Worm (Caenorhabditis elegans) whole organism, dauer: Measurements from ENCODE around the gene asp-16.

Source experiments
- unc-62 ChIP-seq: sonication (generic microtip); optimal IDR thresholded peaks from 2 replicates; lab custom pipeline; 2017; ENCODE audit warnings: missing biosample characterization, missing genetic modification reagents, missing genetic modification characterization

The asp-16 gene

ce11 chrV:19042256-19042655, at the start of gene asp-16:
asp-16 (minus strand) TSS chrV:19042605.
- no peak for TF ChIP-seq unc-62

ce11 chrV:19090885-19091284, 48.5 kb upstream of the asp-16 start:
- no peak for TF ChIP-seq unc-62

- TF ChIP-seq unc-62 = no peak
Observed at ce11 chrV:19087426-19087825, 45.0 kb upstream of the asp-16 start, which contains the start of gene nhr-145. nhr-145 (plus strand) TSS chrV:19087723.

ce11 chrV:19083789-19084188, 41.4 kb upstream of the asp-16 start:
- no peak for TF ChIP-seq unc-62

DNA sequence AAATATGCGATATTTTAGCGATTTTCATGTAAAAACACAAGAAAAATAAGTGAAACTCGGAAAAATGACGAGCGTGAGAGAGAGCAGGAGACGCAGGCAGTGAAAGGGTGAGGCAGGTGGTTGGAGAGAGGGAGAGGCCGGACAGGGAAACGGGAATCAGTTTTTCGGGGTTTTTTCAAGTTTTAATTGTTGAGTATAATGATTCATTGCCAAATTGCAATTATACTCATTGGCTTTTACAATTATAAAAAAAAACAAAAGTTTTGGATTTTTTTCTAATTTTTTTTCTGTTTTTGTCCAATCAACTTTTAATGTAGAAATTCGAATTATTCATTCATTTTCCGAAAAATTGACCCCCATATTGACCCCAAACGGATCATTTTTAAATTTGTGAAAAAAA, 40.1 kb upstream of the asp-16 start, which contains the start of gene nhr-95:
TSS of gene nhr-95 (minus strand) at position 101 of the 400 bp plus-strand sequence.
- TF ChIP-seq unc-62 = no peak

ce11 chrV:19076835-19077234, 34.4 kb upstream of the asp-16 start:
- TF ChIP-seq unc-62 = no peak

DNA sequence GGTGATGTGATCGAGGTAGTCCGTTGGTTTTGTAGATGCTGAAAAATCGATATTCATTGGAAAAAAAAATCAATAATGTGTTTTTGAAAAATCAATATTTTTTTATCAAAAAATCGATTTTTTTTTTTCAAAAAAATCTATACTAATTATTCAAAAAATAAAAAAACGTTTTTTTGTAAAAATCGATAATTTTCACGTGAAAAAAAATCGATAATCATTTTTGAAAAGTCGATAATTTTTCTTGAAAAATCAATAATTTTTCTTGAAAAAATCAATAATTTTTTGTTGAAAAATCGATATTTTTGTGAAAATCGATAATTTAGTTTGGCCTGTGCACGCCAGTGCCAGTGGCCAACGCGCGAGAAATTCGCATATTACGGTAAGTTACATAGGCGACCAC, 30.8 kb upstream of the asp-16 start:
- no peak for TF ChIP-seq unc-62

DNA sequence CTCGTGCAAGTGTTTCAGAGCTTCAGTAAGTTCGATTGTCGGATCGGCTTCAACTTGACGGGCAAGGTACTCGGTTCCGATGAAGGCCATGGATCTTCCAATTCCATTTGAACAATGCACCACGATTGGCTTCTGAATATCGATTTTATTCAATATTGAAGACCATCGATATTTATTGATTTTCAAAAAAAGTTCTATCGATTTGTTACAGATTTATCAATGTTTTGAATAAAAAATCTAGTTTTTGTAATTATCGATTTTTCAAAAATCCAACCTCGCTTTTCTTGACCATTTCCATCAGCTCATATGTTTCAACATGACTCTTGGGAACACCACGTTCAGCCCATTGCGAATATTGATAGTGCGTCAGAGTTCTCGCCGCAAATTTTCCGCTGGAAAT, 26.5 kb upstream of the asp-16 start:
- TF ChIP-seq unc-62 = no peak

- TF ChIP-seq unc-62 = no peak
Observed at ce11 chrV:19063326-19063725, 20.9 kb upstream of the asp-16 start.

DNA sequence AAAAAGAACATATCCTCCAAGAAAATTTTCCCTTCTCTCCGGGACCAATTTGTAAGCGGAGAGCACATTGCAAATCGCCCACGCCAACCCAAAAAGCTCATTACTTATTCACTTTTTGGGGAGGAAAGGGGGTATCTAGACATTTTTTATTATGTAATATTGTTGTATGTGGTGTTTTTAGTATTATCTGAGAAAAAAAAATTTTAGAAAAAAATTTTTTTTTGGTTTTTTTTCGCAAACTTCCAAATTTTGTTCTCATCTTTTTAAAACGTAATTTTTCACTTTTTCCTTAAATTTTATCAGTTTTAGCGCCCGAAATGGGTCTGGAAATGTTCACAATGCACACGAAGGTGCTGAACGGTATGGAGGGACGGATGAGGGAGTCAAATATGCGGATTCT, 17.5 kb upstream of the asp-16 start, which contains the start of gene twk-46:
TSS of gene twk-46 (plus strand) at position 301 of the 400 bp plus-strand sequence.
- TF ChIP-seq unc-62 = no peak

DNA sequence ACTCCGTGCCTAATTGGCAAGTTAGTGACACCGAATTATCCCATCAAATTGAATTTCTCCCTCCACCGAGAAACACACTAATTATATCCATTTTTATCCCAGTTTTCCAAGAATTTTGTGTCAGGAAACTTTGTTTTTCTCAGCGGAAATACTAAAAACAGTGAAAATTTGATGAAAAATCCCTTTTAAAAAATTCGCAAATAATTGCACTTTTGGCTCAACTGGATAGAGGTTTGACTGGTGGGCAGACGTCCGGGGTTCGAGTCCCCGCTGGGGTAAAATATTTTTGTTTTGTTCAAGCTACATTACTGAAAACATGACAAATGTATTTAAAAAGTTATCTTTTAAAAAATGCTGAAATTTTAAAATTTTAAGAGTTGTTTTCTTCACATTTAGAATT, 15.7 kb upstream of the asp-16 start:
- no peak for TF ChIP-seq unc-62

ce11 chrV:19057602-19058001, 15.2 kb upstream of the asp-16 start:
- TF ChIP-seq unc-62 = no peak

DNA sequence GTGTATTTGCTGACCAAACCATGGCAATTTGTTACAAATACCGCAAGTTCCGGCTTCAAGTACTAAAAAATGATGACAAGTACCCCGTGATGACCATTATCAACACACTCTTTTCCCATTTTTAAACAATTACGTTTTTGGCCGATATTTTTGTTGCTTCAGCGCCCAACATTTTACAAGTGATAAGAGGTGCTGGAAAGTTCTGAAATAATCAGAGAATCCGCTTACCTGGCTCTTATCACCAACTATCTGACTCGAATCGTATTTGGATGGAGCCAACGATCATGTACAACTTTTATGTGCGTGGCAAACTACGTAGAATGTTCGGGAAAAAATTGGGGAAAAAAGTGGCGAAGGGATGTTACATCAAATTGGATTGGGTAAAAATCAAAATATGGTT, 10.9 kb upstream of the asp-16 start:
- TF ChIP-seq unc-62 = no peak

ce11 chrV:19051425-19051824, 9.0 kb upstream of the asp-16 start:
- no peak for TF ChIP-seq unc-62

DNA sequence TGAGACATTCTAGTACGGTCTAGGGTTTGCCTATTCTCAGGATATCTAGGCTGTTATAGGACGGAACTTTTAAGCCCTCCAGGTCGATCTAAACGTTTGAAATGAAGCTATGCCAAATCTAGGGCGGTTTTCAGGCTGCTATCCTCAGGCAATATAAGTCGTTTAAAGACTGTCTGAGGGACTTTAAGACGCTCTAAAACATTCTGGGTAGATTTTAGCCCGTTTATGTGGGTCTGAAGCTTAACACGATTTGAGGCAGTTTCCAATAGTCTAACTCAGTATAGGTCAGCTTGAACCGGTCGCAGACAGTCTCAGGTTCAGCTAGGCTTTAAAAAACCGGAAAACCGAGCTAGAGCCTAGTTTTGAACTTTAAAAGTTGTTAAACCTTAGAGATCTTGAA, 8.5 kb upstream of the asp-16 start:
- TF ChIP-seq unc-62 = no peak

ce11 chrV:19050438-19050837, 8.0 kb upstream of the asp-16 start, which contains the start of gene asp-1:
asp-1 (minus strand) TSS chrV:19050752.
- TF ChIP-seq unc-62 = no peak

DNA sequence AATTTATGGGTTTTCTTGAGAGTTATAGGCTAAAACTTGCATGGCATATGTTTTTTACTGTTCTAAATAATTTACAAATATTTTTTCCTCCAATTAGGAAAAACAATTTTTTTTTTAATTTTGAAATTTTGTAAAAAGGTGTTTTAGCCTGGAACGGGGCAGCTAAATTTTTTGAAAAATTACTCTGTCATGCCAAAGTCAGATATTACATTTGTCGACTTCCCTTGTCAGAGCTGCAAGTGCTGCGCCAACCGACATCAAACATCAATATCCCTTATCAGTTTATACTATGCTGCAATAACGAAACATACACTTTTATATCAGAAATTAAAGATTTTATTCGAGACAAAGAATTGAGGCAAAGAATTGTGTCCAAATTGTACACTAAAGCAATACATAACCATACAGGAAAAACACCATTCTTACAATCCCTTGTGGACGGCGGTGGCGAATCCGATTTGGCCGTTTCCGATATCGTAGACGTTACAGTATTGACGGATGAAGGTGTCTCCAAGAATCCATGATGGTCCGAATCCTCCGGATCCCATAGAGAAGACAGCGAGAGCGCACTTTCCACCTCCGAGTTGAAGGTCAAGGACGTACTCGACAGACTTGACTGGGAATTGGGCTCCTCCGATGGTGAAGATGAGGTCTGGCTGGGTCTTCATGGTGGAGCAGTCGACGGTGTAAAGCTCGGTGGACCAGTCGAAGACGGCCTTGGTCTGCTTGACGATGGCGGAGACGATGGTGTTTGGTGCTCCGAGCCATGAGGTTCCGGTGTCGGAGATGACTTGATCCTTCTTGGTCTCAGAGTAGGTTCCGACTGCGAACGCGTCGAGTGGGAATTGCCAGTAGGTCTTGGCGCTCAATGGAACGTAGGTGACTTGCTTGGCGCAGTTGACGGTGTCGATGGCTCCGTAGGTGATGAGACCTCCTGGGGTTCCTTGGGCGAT, 7.0 kb upstream of the asp-16 start:
- no peak for TF ChIP-seq unc-62

DNA sequence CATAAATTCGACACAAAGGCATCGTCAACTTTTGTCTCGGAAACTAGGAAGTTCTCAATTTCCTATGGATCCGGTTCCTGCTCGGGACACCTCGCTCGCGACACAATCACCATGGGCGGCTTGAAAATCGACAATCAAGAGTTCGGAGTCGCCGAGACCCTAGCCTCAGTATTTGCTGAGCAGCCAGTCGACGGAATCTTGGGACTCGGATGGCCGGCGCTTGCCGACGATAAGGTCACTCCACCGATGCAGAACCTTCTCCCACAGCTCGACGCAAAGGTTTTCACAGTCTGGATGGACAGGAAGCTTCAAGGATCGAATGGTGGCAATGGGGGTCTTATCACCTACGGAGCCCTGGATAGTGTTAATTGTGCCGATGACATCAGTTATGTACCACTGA, 5.0 kb upstream of the asp-16 start:
- TF ChIP-seq unc-62 = no peak
